Worm (Caenorhabditis elegans): ENCODE results near the gene Y41D4A.1.

The Y41D4A.1 gene

DNA sequence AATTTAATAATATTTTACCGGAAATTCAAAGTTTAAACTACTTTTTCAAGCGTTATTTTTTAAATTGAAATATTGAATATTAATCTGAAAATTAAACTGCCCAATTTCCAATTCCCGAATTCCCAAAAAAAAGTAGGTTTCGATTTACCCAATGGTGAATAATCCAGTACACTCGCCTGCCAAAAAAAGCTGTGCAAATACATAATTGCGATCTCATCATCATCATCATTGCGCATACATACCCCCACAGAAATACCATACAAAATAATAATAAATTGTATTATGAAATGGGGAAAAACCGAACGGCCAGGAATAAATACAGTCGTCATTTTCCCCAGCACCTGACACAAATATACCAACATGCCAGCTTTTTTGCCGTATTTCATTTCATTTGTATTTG, at the start of gene Y41D4A.1:
TSS of gene Y41D4A.1 (plus strand) at position 301 of the 400 bp plus-strand sequence.
- no peak for TF ChIP-seq snpc-4 (tag; optimal IDR thresholded peaks at IDR 0.05)
- no peak for TF ChIP-seq crh-2 (tag; optimal IDR thresholded peaks at IDR 0.05)
- no peak for TF ChIP-seq elt-3 (tag; optimal IDR thresholded peaks at IDR 0.05)
- no peak for TF ChIP-seq ztf-11 (tag; optimal IDR thresholded peaks at IDR 0.05)
- no peak for TF ChIP-seq lin-11 (tag; optimal IDR thresholded peaks at IDR 0.05)
- TF ChIP-seq mbf-1 (tag; optimal IDR thresholded peaks at IDR 0.05): no peak
- TF ChIP-seq zag-1 (tag; optimal IDR thresholded peaks at IDR 0.05): no peak
- no peak for TF ChIP-seq nhr-25 (tag; optimal IDR thresholded peaks at IDR 0.05)

DNA sequence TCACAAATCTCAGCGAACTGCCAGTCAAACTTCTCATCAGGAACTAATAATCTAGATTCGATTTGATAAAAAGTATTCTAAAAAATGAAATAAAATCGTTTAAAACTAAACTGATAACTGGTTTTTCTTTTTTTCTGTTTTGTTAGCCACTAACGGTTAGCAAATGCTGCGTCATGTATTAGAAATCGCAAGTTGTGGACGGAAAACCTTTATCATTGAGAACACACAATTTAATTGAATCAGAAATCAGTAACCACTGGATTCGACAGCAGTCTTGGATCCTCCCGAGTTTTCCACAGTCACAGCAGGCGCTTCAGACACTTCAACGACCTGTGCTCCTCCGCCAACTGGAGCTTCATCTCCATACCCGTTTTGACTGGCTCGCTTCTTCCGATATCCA, 49.0 kb upstream of the Y41D4A.1 start:
- peak; percentile 40 for TF ChIP-seq sma-3 (GFP tag; optimal IDR thresholded peaks at IDR 0.05)
- no peak for TF ChIP-seq lin-13 (GFP tag; optimal IDR thresholded peaks at IDR 0.05)
- TF ChIP-seq elt-3 (tag; optimal IDR thresholded peaks at IDR 0.05): no peak
- peak; percentile 27 for TF ChIP-seq nhr-25 (tag; optimal IDR thresholded peaks at IDR 0.05)
- TF ChIP-seq fos-1 (tag; optimal IDR thresholded peaks at IDR 0.05): no peak
- TF ChIP-seq ztf-11 (tag; optimal IDR thresholded peaks at IDR 0.05): no peak
- TF ChIP-seq ZK546.5 (tag; optimal IDR thresholded peaks at IDR 0.05): no peak
- TF ChIP-seq ama-1 (optimal IDR thresholded peaks at IDR 0.05): peak; percentile 28
- no peak for TF ChIP-seq nhr-21 (tag; optimal IDR thresholded peaks at IDR 0.05)
- no peak for TF ChIP-seq zag-1 (tag; optimal IDR thresholded peaks at IDR 0.05)

ce11 chrIV:1724283-1724682, 47.7 kb upstream of the Y41D4A.1 start, which contains the start of gene epic-3:
Gene epic-3, minus strand, starts transcription at chrIV:1724383.
- TF ChIP-seq elt-1 (tag; optimal IDR thresholded peaks at IDR 0.05) (no peak), alr-1 (tag; optimal IDR thresholded peaks at IDR 0.05) (no peak), mdl-1 (tag; optimal IDR thresholded peaks at IDR 0.05) (no peak), lin-39 (tag; optimal IDR thresholded peaks at IDR 0.05) (no peak), unc-62 (GFP tag; optimal IDR thresholded peaks at IDR 0.05) (no peak), mab-5 (tag; optimal IDR thresholded peaks at IDR 0.05) (no peak), aly-2 (tag; optimal IDR thresholded peaks at IDR 0.05) (no peak), R02D3.7 (tag; optimal IDR thresholded peaks at IDR 0.05) (no peak), Y55F3AM.14 (GFP tag; optimal IDR thresholded peaks at IDR 0.05) (no peak), sma-9 (GFP tag; optimal IDR thresholded peaks at IDR 0.05) (no peak), sma-9 (tag; optimal IDR thresholded peaks at IDR 0.05) (no peak), zag-1 (tag; optimal IDR thresholded peaks at IDR 0.05) (no peak), nhr-10 (tag; optimal IDR thresholded peaks at IDR 0.05) (no peak), ZK546.5 (tag; optimal IDR thresholded peaks at IDR 0.05) (no peak), nhr-12 (tag; optimal IDR thresholded peaks at IDR 0.05) (no peak), ceh-82 (tag; optimal IDR thresholded peaks at IDR 0.05) (no peak), F13H6.1 (tag; optimal IDR thresholded peaks at IDR 0.05) (no peak), egl-27 (tag; optimal IDR thresholded peaks at IDR 0.05) (no peak), nhr-6 (tag; optimal IDR thresholded peaks at IDR 0.05) (no peak), lsy-2 (tag; optimal IDR thresholded peaks at IDR 0.05) (no peak), nhr-21 (tag; optimal IDR thresholded peaks at IDR 0.05) (no peak)

DNA sequence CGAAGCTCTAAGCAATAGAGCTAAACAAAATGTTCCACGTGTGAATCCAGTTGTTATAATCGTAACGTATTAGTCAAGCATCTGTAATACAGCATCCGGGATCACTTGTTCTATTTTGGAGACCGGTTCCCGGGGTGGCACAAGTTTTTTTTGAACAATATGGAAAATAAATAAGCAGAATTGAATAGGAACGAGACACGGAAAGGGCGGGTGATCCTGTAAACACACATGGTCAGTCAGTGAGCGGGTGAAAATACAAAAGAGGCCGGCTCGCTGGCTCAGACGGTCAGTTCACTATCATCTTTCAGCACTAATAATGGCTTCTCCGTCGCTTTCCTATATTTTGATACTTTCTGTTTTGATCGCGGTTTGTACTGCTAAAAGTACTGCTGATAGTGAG, 46.1 kb upstream of the Y41D4A.1 start, which contains the start of gene K08D12.8:
TSS of gene K08D12.8 (plus strand) at position 301 of the 400 bp plus-strand sequence.
- no peak for TF ChIP-seq C34F6.9 (tag; optimal IDR thresholded peaks at IDR 0.05)
- TF ChIP-seq lin-13 (GFP tag; optimal IDR thresholded peaks at IDR 0.05): no peak
- no peak for TF ChIP-seq unc-39 (tag; optimal IDR thresholded peaks at IDR 0.05)
- no peak for TF ChIP-seq nhr-6 (tag; optimal IDR thresholded peaks at IDR 0.05)
- TF ChIP-seq ztf-4 (tag; optimal IDR thresholded peaks at IDR 0.05): no peak
- TF ChIP-seq gmeb-1 (tag; optimal IDR thresholded peaks at IDR 0.05): no peak
- no peak for TF ChIP-seq unc-62 (GFP tag; optimal IDR thresholded peaks at IDR 0.05)
- TF ChIP-seq nhr-11 (tag; optimal IDR thresholded peaks at IDR 0.05): no peak
- TF ChIP-seq nhr-10 (tag; optimal IDR thresholded peaks at IDR 0.05): no peak
- TF ChIP-seq sma-9 (GFP tag; optimal IDR thresholded peaks at IDR 0.05): no peak
- no peak for TF ChIP-seq sma-9 (tag; optimal IDR thresholded peaks at IDR 0.05)
- TF ChIP-seq mbf-1 (tag; optimal IDR thresholded peaks at IDR 0.05): no peak
- no peak for TF ChIP-seq sem-4 (tag; optimal IDR thresholded peaks at IDR 0.05)
- TF ChIP-seq ztf-1 (GFP tag; conservative IDR thresholded peaks at IDR 0.05): no peak
- no peak for TF ChIP-seq ceh-16 (tag; optimal IDR thresholded peaks at IDR 0.05)
- no peak for TF ChIP-seq elt-1 (tag; optimal IDR thresholded peaks at IDR 0.05)
- no peak for TF ChIP-seq aly-2 (tag; optimal IDR thresholded peaks at IDR 0.05)
- TF ChIP-seq nhr-237 (tag; optimal IDR thresholded peaks at IDR 0.05): no peak

All from whole organism, L2 larva.